Fruit fly (Drosophila melanogaster) whole organism, adult: ENCODE measurements around the gene CG9044.
A peak's percentile ranks its signal among the peaks of the same experiment; 100 is the strongest.

Experiments used
- CG11617 ChIP-seq: fragments of 200-800 bp; sonication (Bioruptor generic); optimal IDR thresholded peaks from 2 replicates; lab custom pipeline; 2017; ENCODE audit warnings: mild to moderate bottlenecking, missing biosample characterization, missing genetic modification reagents, missing genetic modification characterization
- CG12768 ChIP-seq: fragments of 200-800 bp; sonication (Bioruptor generic); optimal IDR thresholded peaks from 2 replicates; lab custom pipeline; 2017; ENCODE audit warnings: missing biosample characterization, missing genetic modification characterization, mild to moderate bottlenecking, moderate library complexity, missing genetic modification reagents
- CG14711 ChIP-seq: fragments of 200-800 bp; sonication (Bioruptor generic); optimal IDR thresholded peaks from 2 replicates; lab custom pipeline; 2018; ENCODE audit warnings: missing biosample characterization, mild to moderate bottlenecking, missing genetic modification characterization, moderate library complexity
- CG1620 ChIP-seq: fragments of 200-800 bp; sonication (Bioruptor generic); optimal IDR thresholded peaks from 2 replicates; lab custom pipeline; 2016; ENCODE audit warnings: missing biosample characterization, missing genetic modification characterization
- CG33017 ChIP-seq: fragments of 200-800 bp; sonication (Bioruptor generic); optimal IDR thresholded peaks from 2 replicates; lab custom pipeline; 2018; ENCODE audit warnings: missing biosample characterization, mild to moderate bottlenecking, missing genetic modification characterization, moderate library complexity
- CG5204 ChIP-seq: fragments of 200-800 bp; sonication (Bioruptor generic); optimal IDR thresholded peaks from 2 replicates; lab custom pipeline; 2016; ENCODE audit warnings: missing biosample characterization, missing genetic modification characterization
- CG7045 ChIP-seq: fragments of 200-800 bp; sonication (Bioruptor generic); optimal IDR thresholded peaks from 2 replicates; lab custom pipeline; 2017; ENCODE audit warnings: missing biosample characterization, mild to moderate bottlenecking, missing genetic modification characterization
- CG7101 ChIP-seq: fragments of 200-800 bp; sonication (Bioruptor generic); optimal IDR thresholded peaks from 2 replicates; lab custom pipeline; 2018; ENCODE audit warnings: missing biosample characterization, mild to moderate bottlenecking, missing genetic modification characterization, moderate library complexity
- Clk ChIP-seq: fragments of 200-800 bp; sonication (Bioruptor generic); optimal IDR thresholded peaks from 2 replicates; lab custom pipeline; 2017; ENCODE audit warnings: missing biosample characterization, missing genetic modification characterization
- Crg-1 ChIP-seq: fragments of 200-800 bp; sonication (Bioruptor generic); optimal IDR thresholded peaks from 2 replicates; lab custom pipeline; 2016; ENCODE audit warnings: missing biosample characterization, missing genetic modification characterization
- Hr96 ChIP-seq: fragments of 200-800 bp; sonication (Bioruptor generic); optimal IDR thresholded peaks from 2 replicates; lab custom pipeline; 2016; ENCODE audit warnings: missing biosample characterization, missing genetic modification characterization
- Mnt ChIP-seq: fragments of 200-800 bp; sonication (Bioruptor generic); optimal IDR thresholded peaks from 2 replicates; lab custom pipeline; 2016; ENCODE audit warnings: missing biosample characterization, mild to moderate bottlenecking, missing genetic modification characterization
- bab1 ChIP-seq: fragments of 200-800 bp; sonication (Bioruptor generic); optimal IDR thresholded peaks from 3 replicates; lab custom pipeline; 2019; ENCODE audit warnings: missing biosample characterization, mild to moderate bottlenecking, missing genetic modification characterization, moderate library complexity
- cic ChIP-seq: fragments of 200-800 bp; sonication (Bioruptor generic); optimal IDR thresholded peaks from 2 replicates; lab custom pipeline; 2017; ENCODE audit warnings: missing biosample characterization, mild to moderate bottlenecking, missing genetic modification characterization, moderate library complexity
- cnc ChIP-seq, 2 experiments: fragments of >200 bp; optimal IDR thresholded peaks; 2 replicates each; lab custom pipeline; 2017
- kay ChIP-seq: fragments of 200-800 bp; sonication (Bioruptor generic); peaks from one replicate; lab custom pipeline; 2016; ENCODE audit warnings: missing biosample characterization, missing genetic modification characterization, borderline replicate concordance
- ovo ChIP-seq: fragments of 200-800 bp; sonication (Bioruptor generic); optimal IDR thresholded peaks from 2 replicates; lab custom pipeline; 2016; ENCODE audit warnings: missing biosample characterization, missing genetic modification characterization
- pad ChIP-seq: fragments of 200-800 bp; sonication (Bioruptor generic); optimal IDR thresholded peaks from 3 replicates; lab custom pipeline; 2017; ENCODE audit warnings: missing biosample characterization, missing genetic modification characterization, mild to moderate bottlenecking, moderate library complexity, missing genetic modification reagents
- tj ChIP-seq: fragments of 200-800 bp; sonication (Bioruptor generic); optimal IDR thresholded peaks from 3 replicates; lab custom pipeline; 2017; ENCODE audit warnings: missing biosample characterization, mild to moderate bottlenecking, missing genetic modification characterization, moderate library complexity
- toe ChIP-seq: fragments of 200-800 bp; sonication (Bioruptor generic); optimal IDR thresholded peaks from 2 replicates; lab custom pipeline; 2016; ENCODE audit warnings: missing biosample characterization, missing genetic modification characterization

Gene CG9044

dm6 chr2L:5986940-5987339 lies 37.7 kb downstream of the CG9044 start:
- TF ChIP-seq bab1: peak; percentile 25
- no peak for TF ChIP-seq toe
- peak; percentile 86 for TF ChIP-seq cic (GFP tag; lab: Kevin White, UChicago)
- TF ChIP-seq CG12768 (GFP tag; lab: Kevin White, UChicago): peak; percentile 18

DNA sequence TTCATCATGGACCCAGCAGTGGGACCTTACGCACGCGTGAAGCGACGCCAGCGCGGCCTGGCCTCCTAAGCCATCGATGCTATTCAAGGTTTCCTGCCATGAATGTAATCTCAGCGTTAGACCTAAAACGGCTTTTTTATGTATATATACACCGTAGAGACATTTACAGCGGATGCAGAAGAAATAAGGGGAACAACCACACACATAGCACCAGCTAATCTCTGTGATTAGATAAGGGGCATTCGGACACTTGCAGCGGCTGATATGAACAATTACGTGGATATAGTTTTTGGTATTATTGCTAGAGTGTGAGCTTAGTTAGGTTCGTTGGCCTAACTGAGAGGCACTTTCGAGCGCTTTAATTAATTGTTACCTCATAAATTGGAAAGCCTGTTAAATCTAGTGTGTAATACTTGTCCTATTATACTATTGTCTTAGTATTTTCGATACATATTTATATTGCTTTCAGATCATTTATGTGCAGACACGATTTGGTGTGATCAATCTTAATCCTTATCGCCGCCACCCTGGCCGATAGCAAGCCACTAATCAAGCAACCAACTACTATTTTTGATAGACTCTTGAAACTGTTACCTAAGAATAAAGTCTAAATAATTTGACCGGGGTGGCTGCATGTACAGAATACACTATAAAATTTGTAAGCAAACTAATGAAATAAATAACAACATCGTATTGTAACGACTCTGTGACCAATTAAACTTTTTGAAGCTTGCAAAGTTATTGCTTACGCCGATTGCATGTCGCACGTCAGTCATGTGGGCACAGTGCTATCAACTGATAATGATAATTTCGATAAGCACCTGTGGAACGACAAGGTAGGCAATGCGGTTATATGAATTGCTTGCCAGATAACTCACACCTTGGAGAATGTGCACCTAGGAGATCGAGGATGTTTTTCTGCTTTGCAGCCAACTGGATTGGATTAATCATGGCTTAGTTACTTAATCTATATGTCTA lies 39.2 kb downstream of the CG9044 start:
- TF ChIP-seq Hr96 (no peak), Crg-1 (GFP tag; lab: Kevin White, UChicago) (no peak), CG12768 (GFP tag; lab: Kevin White, UChicago) (no peak), toe (no peak), kay (GFP tag; lab: Kevin White, UChicago) (no peak), tj (GFP tag; lab: Kevin White, UChicago) (no peak), CG7101 (tag; lab: Kevin White, UChicago) (no peak), CG33017 (tag; lab: Kevin White, UChicago) (no peak), pad (GFP tag; lab: Kevin White, UChicago) (no peak), CG1620 (no peak), bab1 (no peak), CG5204 (no peak), Clk (GFP tag; lab: Kevin White, UChicago) (no peak), cic (GFP tag; lab: Kevin White, UChicago) (no peak), CG14711 (tag; lab: Kevin White, UChicago) (no peak)

dm6 chr2L:5990447-5990846 lies 41.2 kb downstream of the CG9044 start:
- peak; percentile 35 for TF ChIP-seq cic (GFP tag; lab: Kevin White, UChicago)
- no peak for TF ChIP-seq kay (GFP tag; lab: Kevin White, UChicago)

DNA sequence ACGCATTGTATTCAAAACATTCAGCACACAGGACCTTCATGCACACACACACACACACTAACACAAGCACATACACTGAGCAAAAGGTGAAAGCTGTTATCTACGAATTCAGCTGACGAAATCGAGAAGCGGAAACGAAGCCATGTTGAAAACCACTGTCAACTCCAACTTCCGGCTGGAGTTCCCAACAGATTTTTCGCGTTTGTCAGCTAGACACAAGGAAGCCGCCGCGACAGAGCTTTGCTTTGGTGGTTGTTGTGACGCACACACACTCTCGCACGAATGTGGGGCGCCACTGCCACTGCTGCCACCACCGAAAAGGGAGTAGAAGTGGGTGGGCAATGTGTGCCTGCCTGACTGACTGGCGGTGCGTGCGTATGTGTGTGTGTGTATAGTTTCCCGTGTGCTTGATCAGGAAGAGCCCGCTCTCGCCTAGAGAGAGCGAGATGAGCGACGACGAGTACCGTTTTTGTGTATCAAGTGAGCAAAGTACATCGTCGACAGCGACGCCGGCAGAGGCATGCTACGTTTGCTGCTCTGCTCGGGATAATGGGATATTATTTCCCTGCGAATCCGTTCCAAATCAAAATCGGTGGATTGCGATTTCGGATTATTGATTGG lies 48.5 kb downstream of the CG9044 start:
- no peak for TF ChIP-seq Mnt (GFP tag; lab: Kevin White, UChicago)
- no peak for TF ChIP-seq CG5204
- TF ChIP-seq CG7045 (GFP tag; lab: Kevin White, UChicago): no peak
- no peak for TF ChIP-seq CG14711 (tag; lab: Kevin White, UChicago)
- TF ChIP-seq CG1620: no peak
- no peak for TF ChIP-seq toe
- TF ChIP-seq cnc (optimal IDR thresholded peaks at IDR 0.05; lab: Kevin White, UChicago): no peak
- TF ChIP-seq Clk (GFP tag; lab: Kevin White, UChicago): no peak
- no peak for TF ChIP-seq CG12768 (GFP tag; lab: Kevin White, UChicago)
- no peak for TF ChIP-seq Crg-1 (GFP tag; lab: Kevin White, UChicago)
- no peak for TF ChIP-seq cic (GFP tag; lab: Kevin White, UChicago)
- TF ChIP-seq ovo: no peak
- no peak for TF ChIP-seq CG7101 (tag; lab: Kevin White, UChicago)
- TF ChIP-seq tj (GFP tag; lab: Kevin White, UChicago): no peak

- no peak for TF ChIP-seq Mnt (GFP tag; lab: Kevin White, UChicago)
- TF ChIP-seq bab1: no peak
- TF ChIP-seq CG1620: no peak
- no peak for TF ChIP-seq CG7101 (tag; lab: Kevin White, UChicago)
- TF ChIP-seq tj (GFP tag; lab: Kevin White, UChicago): no peak
- no peak for TF ChIP-seq ovo
- TF ChIP-seq CG12768 (GFP tag; lab: Kevin White, UChicago): no peak
- TF ChIP-seq CG33017 (tag; lab: Kevin White, UChicago): no peak
- no peak for TF ChIP-seq Crg-1 (GFP tag; lab: Kevin White, UChicago)
- TF ChIP-seq CG5204: no peak
- TF ChIP-seq Hr96: no peak
- no peak for TF ChIP-seq cnc (optimal IDR thresholded peaks at IDR 0.05; lab: Kevin White, UChicago)
- no peak for TF ChIP-seq CG14711 (tag; lab: Kevin White, UChicago)
- no peak for TF ChIP-seq cic (GFP tag; lab: Kevin White, UChicago)
- no peak for TF ChIP-seq kay (GFP tag; lab: Kevin White, UChicago)
- no peak for TF ChIP-seq CG11617 (GFP tag; lab: Kevin White, UChicago)
- TF ChIP-seq pad (GFP tag; lab: Kevin White, UChicago): no peak
- no peak for TF ChIP-seq CG7045 (GFP tag; lab: Kevin White, UChicago)
These were observed 49.1 kb downstream of the CG9044 start for dm6 chr2L:5998383-5998782.

- TF ChIP-seq bab1 (peak; percentile 38), CG7045 (GFP tag; lab: Kevin White, UChicago) (no peak), Crg-1 (GFP tag; lab: Kevin White, UChicago) (peak; percentile 72), CG7101 (tag; lab: Kevin White, UChicago) (peak; percentile 66), toe (no peak), CG5204 (no peak), CG11617 (GFP tag; lab: Kevin White, UChicago) (no peak), tj (GFP tag; lab: Kevin White, UChicago) (peak; percentile 10), CG1620 (peak; percentile 28), kay (GFP tag; lab: Kevin White, UChicago) (no peak), CG14711 (tag; lab: Kevin White, UChicago) (peak; percentile 32), Clk (GFP tag; lab: Kevin White, UChicago) (peak; percentile 8), pad (GFP tag; lab: Kevin White, UChicago) (peak; percentile 40), ovo (no peak), CG33017 (tag; lab: Kevin White, UChicago) (peak; percentile 39), Hr96 (no peak), Mnt (GFP tag; lab: Kevin White, UChicago) (peak; percentile 76), cnc (optimal IDR thresholded peaks at IDR 0.05; lab: Kevin White, UChicago) (no peak), cic (GFP tag; lab: Kevin White, UChicago) (peak; percentile 32), CG12768 (GFP tag; lab: Kevin White, UChicago) (peak; percentile 24)
These were observed 50.0 kb downstream of the CG9044 start, which contains the start of gene Kdm5 for dm6 chr2L:5999247-5999646. TSS of gene Kdm5 (minus strand) at chr2L:5999501.
